Worm (Caenorhabditis elegans) whole organism, L3 larva: ENCODE data around the gene hlh-1.

ENCODE experiments used
- R02D3.7 ChIP-seq: fragments of 150-350 bp; optimal IDR thresholded peaks from 2 replicates; lab custom pipeline; 2014; ENCODE audit warnings: missing biosample characterization, missing genetic modification characterization
- aly-2 ChIP-seq: fragments of 150-350 bp; optimal IDR thresholded peaks from 2 replicates; lab custom pipeline; 2014; ENCODE audit warnings: missing biosample characterization, missing genetic modification characterization
- ceh-28 ChIP-seq: fragments of 150-350 bp; optimal IDR thresholded peaks from 2 replicates; lab custom pipeline; 2014; ENCODE audit warnings: missing biosample characterization, missing genetic modification reagents, missing genetic modification characterization
- ceh-82 ChIP-seq: fragments of 150-350 bp; optimal IDR thresholded peaks from 2 replicates; lab custom pipeline; 2014; ENCODE audit warnings: missing biosample characterization, missing genetic modification characterization
- ceh-9 ChIP-seq: sonication (generic microtip); optimal IDR thresholded peaks from 2 replicates; lab custom pipeline; 2018; ENCODE audit warnings: missing biosample characterization, missing genetic modification characterization
- daf-12 ChIP-seq: fragments of 150-350 bp; optimal IDR thresholded peaks from 2 replicates; lab custom pipeline; 2014; ENCODE audit warnings: missing biosample characterization, missing genetic modification reagents, missing genetic modification characterization
- egl-5 ChIP-seq: fragments of 150-350 bp; optimal IDR thresholded peaks from 2 replicates; lab custom pipeline; 2017; ENCODE audit warnings: missing biosample characterization, missing genetic modification reagents, missing genetic modification characterization, inconsistent platforms
- elt-1 ChIP-seq: fragments of 150-350 bp; optimal IDR thresholded peaks from 2 replicates; lab custom pipeline; 2014; ENCODE audit warnings: missing biosample characterization, missing genetic modification characterization
- elt-2 ChIP-seq: sonication (generic microtip); optimal IDR thresholded peaks from 2 replicates; lab custom pipeline; 2016; ENCODE audit warnings: missing genetic modification reagents, mild to moderate bottlenecking, missing genetic modification characterization, missing compliant biosample characterization
- eor-1 ChIP-seq, 2 experiments: fragments of 150-350 bp; optimal IDR thresholded peaks; 2 replicates each; lab custom pipeline; 2014 to 2018; ENCODE audit warnings: missing biosample characterization in 2 of 2, missing genetic modification characterization in 2 of 2
- fos-1 ChIP-seq: fragments of 150-350 bp; optimal IDR thresholded peaks from 2 replicates; lab custom pipeline; 2014; ENCODE audit warnings: missing biosample characterization, missing genetic modification characterization
- hmg-11 ChIP-seq: sonication (generic microtip); optimal IDR thresholded peaks from 2 replicates; lab custom pipeline; 2016; ENCODE audit warnings: missing genetic modification characterization, missing compliant biosample characterization
- jun-1 ChIP-seq: fragments of 150-350 bp; optimal IDR thresholded peaks from 2 replicates; lab custom pipeline; 2014; ENCODE audit warnings: missing biosample characterization, missing genetic modification reagents, missing genetic modification characterization
- lin-39 ChIP-seq: fragments of 150-350 bp; optimal IDR thresholded peaks from 2 replicates; lab custom pipeline; 2018; ENCODE audit warnings: missing biosample characterization, missing genetic modification reagents, missing genetic modification characterization
- lsy-12 ChIP-seq: sonication (generic microtip); optimal IDR thresholded peaks from 2 replicates; lab custom pipeline; 2016; ENCODE audit warnings: mild to moderate bottlenecking, missing genetic modification characterization, missing compliant biosample characterization
- mml-1 ChIP-seq: fragments of 150-350 bp; sonication (generic microtip); optimal IDR thresholded peaks from 3 replicates; lab custom pipeline; 2014; ENCODE audit warnings: missing biosample characterization, missing genetic modification characterization
- nfya-1 ChIP-seq: sonication (generic microtip); optimal IDR thresholded peaks from 2 replicates; lab custom pipeline; 2017; ENCODE audit warnings: missing genetic modification characterization, mild to moderate bottlenecking, missing compliant biosample characterization, antibody characterized with exemption, moderate library complexity; ENCODE audit not compliant: insufficient read depth
- nhr-11 ChIP-seq: fragments of 150-350 bp; optimal IDR thresholded peaks from 2 replicates; lab custom pipeline; 2014; ENCODE audit warnings: missing biosample characterization, missing genetic modification characterization
- nhr-12 ChIP-seq: fragments of 150-350 bp; optimal IDR thresholded peaks from 2 replicates; lab custom pipeline; 2014; ENCODE audit warnings: missing biosample characterization, missing genetic modification characterization
- nhr-23 ChIP-seq: fragments of 150-350 bp; optimal IDR thresholded peaks from 2 replicates; lab custom pipeline; 2014; ENCODE audit warnings: missing biosample characterization, missing genetic modification reagents, missing genetic modification characterization
- nhr-237 ChIP-seq: fragments of 150-350 bp; optimal IDR thresholded peaks from 2 replicates; lab custom pipeline; 2014; ENCODE audit warnings: missing biosample characterization, missing genetic modification characterization
- nhr-25 ChIP-seq: sonication (generic microtip); optimal IDR thresholded peaks from 2 replicates; lab custom pipeline; 2017; ENCODE audit warnings: missing biosample characterization, missing genetic modification characterization
- nhr-43 ChIP-seq: sonication (generic microtip); optimal IDR thresholded peaks from 2 replicates; lab custom pipeline; 2016; ENCODE audit warnings: mild to moderate bottlenecking, missing genetic modification characterization, missing compliant biosample characterization; ENCODE audit not compliant: poor library complexity, severe bottlenecking
- nhr-67 ChIP-seq: fragments of 150-350 bp; optimal IDR thresholded peaks from 2 replicates; lab custom pipeline; 2014; ENCODE audit warnings: missing biosample characterization, missing genetic modification characterization
- nhr-77 ChIP-seq: fragments of 150-350 bp; optimal IDR thresholded peaks from 2 replicates; lab custom pipeline; 2014; ENCODE audit warnings: missing biosample characterization, missing genetic modification characterization
- pha-4 ChIP-seq: fragments of 150-350 bp; optimal IDR thresholded peaks from 2 replicates; lab custom pipeline; 2014; ENCODE audit warnings: missing biosample characterization, missing genetic modification reagents, missing genetic modification characterization
- pqm-1 ChIP-seq: fragments of 150-350 bp; optimal IDR thresholded peaks from 2 replicates; lab custom pipeline; 2017; ENCODE audit warnings: missing biosample characterization, missing genetic modification characterization, inconsistent platforms
- sea-2 ChIP-seq: fragments of 150-350 bp; sonication (generic microtip); optimal IDR thresholded peaks from 4 replicates; lab custom pipeline; 2014; ENCODE audit warnings: missing biosample characterization, missing genetic modification reagents, missing genetic modification characterization
- skn-1 ChIP-seq: fragments of 150-350 bp; optimal IDR thresholded peaks from 2 replicates; lab custom pipeline; 2014; ENCODE audit warnings: missing biosample characterization, missing genetic modification characterization
- snpc-4 ChIP-seq: fragments of 150-350 bp; optimal IDR thresholded peaks from 2 replicates; lab custom pipeline; 2014; ENCODE audit warnings: missing biosample characterization, missing genetic modification characterization
- tbx-2 ChIP-seq: sonication (generic microtip); optimal IDR thresholded peaks from 2 replicates; lab custom pipeline; 2016; ENCODE audit warnings: mild to moderate bottlenecking, missing genetic modification characterization, missing compliant biosample characterization
- unc-62 ChIP-seq: fragments of 150-350 bp; sonication (generic microtip); optimal IDR thresholded peaks from 4 replicates; lab custom pipeline; 2014; ENCODE audit warnings: missing biosample characterization, missing genetic modification reagents, missing genetic modification characterization
- zag-1 ChIP-seq: fragments of 150-350 bp; optimal IDR thresholded peaks from 2 replicates; lab custom pipeline; 2014; ENCODE audit warnings: missing biosample characterization, missing genetic modification characterization

hlh-1 gene

ce11 chrII:4518300-4518907, at the start of gene hlh-1:
hlh-1 (plus strand) TSS chrII:4518574.
- TF ChIP-seq tbx-2 (tag; lab: Kevin White, UChicago) (no peak), lin-39 (peak; percentile 55), egl-5 (peak; percentile 72), nfya-1 (tag; lab: Kevin White, UChicago) (peak; percentile 72)

- TF ChIP-seq pha-4 (tag; lab: Kevin White, UChicago) (peak; percentile 31), pqm-1 (tag; lab: Kevin White, UChicago) (peak; percentile 52), unc-62 (no peak)
Observed at ce11 chrII:4468897-4469459, 49.4 kb upstream of the hlh-1 start.

ce11 chrII:4470972-4471645, 47.3 kb upstream of the hlh-1 start, which contains the start of gene W06B4.1:
W06B4.1 (plus strand) TSS chrII:4471595.
- TF ChIP-seq fos-1 (tag; lab: Kevin White, UChicago), result no peak
- TF ChIP-seq pha-4 (tag; lab: Kevin White, UChicago), result no peak
- no peak for TF ChIP-seq nhr-25
- no peak for TF ChIP-seq snpc-4 (tag; lab: Kevin White, UChicago)
- no peak for TF ChIP-seq eor-1 (tag; optimal IDR thresholded peaks at IDR 0.05; lab: Kevin White, UChicago)
- no peak for TF ChIP-seq zag-1 (tag; lab: Kevin White, UChicago)
- no peak for TF ChIP-seq sea-2 (GFP tag; lab: Kevin White, UChicago)
- no peak for TF ChIP-seq nhr-77 (tag; lab: Kevin White, UChicago)
- TF ChIP-seq, all 47 proteins: peak for 0

- TF ChIP-seq pha-4 (tag; lab: Kevin White, UChicago) (no peak), nhr-43 (no peak), nhr-25 (no peak), lsy-12 (no peak), elt-2 (tag; lab: Kevin White, UChicago) (no peak), nhr-12 (tag; lab: Kevin White, UChicago) (no peak), daf-12 (tag; lab: Kevin White, UChicago) (no peak), nhr-23 (tag; lab: Kevin White, UChicago) (no peak)
Observed at ce11 chrII:4474005-4474655, 44.2 kb upstream of the hlh-1 start.

ce11 chrII:4478303-4478702, 40.1 kb upstream of the hlh-1 start, which contains the start of gene T05C1.1:
T05C1.1 (plus strand) TSS chrII:4478603.
- TF ChIP-seq R02D3.7 (tag; lab: Kevin White, UChicago) (no peak), aly-2 (no peak), lsy-12 (no peak), elt-1 (tag; lab: Kevin White, UChicago) (no peak), daf-12 (tag; lab: Kevin White, UChicago) (no peak), nhr-11 (no peak), skn-1 (no peak), ceh-9 (tag; lab: Kevin White, UChicago) (no peak), ceh-82 (tag; lab: Kevin White, UChicago) (no peak), hmg-11 (tag; lab: Kevin White, UChicago) (no peak), nhr-237 (tag; lab: Kevin White, UChicago) (no peak), nhr-25 (no peak), jun-1 (tag; lab: Kevin White, UChicago) (no peak), nhr-67 (tag; lab: Kevin White, UChicago) (no peak), ceh-28 (tag; lab: Kevin White, UChicago) (no peak), snpc-4 (tag; lab: Kevin White, UChicago) (no peak), nhr-77 (tag; lab: Kevin White, UChicago) (no peak), mml-1 (tag; lab: Kevin White, UChicago) (no peak)
